Fruit fly (Drosophila melanogaster) S2 (cell line): ENCODE results near the gene CG34175.

Experiments
- CG8478 ChIP-seq: fragments of >200 bp; optimal IDR thresholded peaks from 2 replicates; lab custom pipeline; 2018
- CTCF ChIP-seq, 2 experiments: fragments of >200 bp; optimal IDR thresholded peaks; 2 replicates each; lab custom pipeline; 2018

dm6 chr2L:3368425-3368824 lies 29.4 kb upstream of the CG34175 start:
- TF ChIP-seq CTCF (optimal IDR thresholded peaks at IDR 0.05; lab: Kevin White, UChicago) = no peak
- no peak for TF ChIP-seq CG8478 (lab: Kevin White, UChicago)
